Worm (Caenorhabditis elegans): Measurements from ENCODE around the gene ucr-2.1.

- TF ChIP-seq mbf-1 (tag; optimal IDR thresholded peaks at IDR 0.05) = no peak
- no peak for TF ChIP-seq blmp-1 (tag; optimal IDR thresholded peaks at IDR 0.05; ENCODE audit: insufficient read depth)
- TF ChIP-seq unc-62 (GFP tag; optimal IDR thresholded peaks at IDR 0.05) = no peak
Observed at ce11 chrX:11969554-11969953, 48.7 kb upstream of the ucr-2.1 start.

All from whole organism, L2 larva.